Fruit fly (Drosophila melanogaster) whole organism, adult: ENCODE measurements around the gene 7B2.

Experiments
- CG11617 ChIP-seq: fragments of 200-800 bp; sonication (Bioruptor generic); optimal IDR thresholded peaks from 2 replicates; lab custom pipeline; 2017; ENCODE audit warnings: mild to moderate bottlenecking, missing biosample characterization, missing genetic modification reagents, missing genetic modification characterization
- CG12768 ChIP-seq: fragments of 200-800 bp; sonication (Bioruptor generic); optimal IDR thresholded peaks from 2 replicates; lab custom pipeline; 2017; ENCODE audit warnings: missing biosample characterization, missing genetic modification characterization, mild to moderate bottlenecking, moderate library complexity, missing genetic modification reagents
- CG14711 ChIP-seq: fragments of 200-800 bp; sonication (Bioruptor generic); optimal IDR thresholded peaks from 2 replicates; lab custom pipeline; 2018; ENCODE audit warnings: missing biosample characterization, mild to moderate bottlenecking, missing genetic modification characterization, moderate library complexity
- CG1620 ChIP-seq: fragments of 200-800 bp; sonication (Bioruptor generic); optimal IDR thresholded peaks from 2 replicates; lab custom pipeline; 2016; ENCODE audit warnings: missing biosample characterization, missing genetic modification characterization
- CG33017 ChIP-seq: fragments of 200-800 bp; sonication (Bioruptor generic); optimal IDR thresholded peaks from 2 replicates; lab custom pipeline; 2018; ENCODE audit warnings: missing biosample characterization, mild to moderate bottlenecking, missing genetic modification characterization, moderate library complexity
- CG5204 ChIP-seq: fragments of 200-800 bp; sonication (Bioruptor generic); optimal IDR thresholded peaks from 2 replicates; lab custom pipeline; 2016; ENCODE audit warnings: missing biosample characterization, missing genetic modification characterization
- CG7045 ChIP-seq: fragments of 200-800 bp; sonication (Bioruptor generic); optimal IDR thresholded peaks from 2 replicates; lab custom pipeline; 2017; ENCODE audit warnings: missing biosample characterization, mild to moderate bottlenecking, missing genetic modification characterization
- CG7101 ChIP-seq: fragments of 200-800 bp; sonication (Bioruptor generic); optimal IDR thresholded peaks from 2 replicates; lab custom pipeline; 2018; ENCODE audit warnings: missing biosample characterization, mild to moderate bottlenecking, missing genetic modification characterization, moderate library complexity
- Clk ChIP-seq: fragments of 200-800 bp; sonication (Bioruptor generic); optimal IDR thresholded peaks from 2 replicates; lab custom pipeline; 2017; ENCODE audit warnings: missing biosample characterization, missing genetic modification characterization
- Crg-1 ChIP-seq: fragments of 200-800 bp; sonication (Bioruptor generic); optimal IDR thresholded peaks from 2 replicates; lab custom pipeline; 2016; ENCODE audit warnings: missing biosample characterization, missing genetic modification characterization
- Hr96 ChIP-seq: fragments of 200-800 bp; sonication (Bioruptor generic); optimal IDR thresholded peaks from 2 replicates; lab custom pipeline; 2016; ENCODE audit warnings: missing biosample characterization, missing genetic modification characterization
- Mnt ChIP-seq: fragments of 200-800 bp; sonication (Bioruptor generic); optimal IDR thresholded peaks from 2 replicates; lab custom pipeline; 2016; ENCODE audit warnings: missing biosample characterization, mild to moderate bottlenecking, missing genetic modification characterization
- bab1 ChIP-seq: fragments of 200-800 bp; sonication (Bioruptor generic); optimal IDR thresholded peaks from 3 replicates; lab custom pipeline; 2019; ENCODE audit warnings: missing biosample characterization, mild to moderate bottlenecking, missing genetic modification characterization, moderate library complexity
- cic ChIP-seq: fragments of 200-800 bp; sonication (Bioruptor generic); optimal IDR thresholded peaks from 2 replicates; lab custom pipeline; 2017; ENCODE audit warnings: missing biosample characterization, mild to moderate bottlenecking, missing genetic modification characterization, moderate library complexity
- cnc ChIP-seq, 2 experiments: fragments of >200 bp; optimal IDR thresholded peaks; 2 replicates each; lab custom pipeline; 2017
- kay ChIP-seq: fragments of 200-800 bp; sonication (Bioruptor generic); peaks from one replicate; lab custom pipeline; 2016; ENCODE audit warnings: missing biosample characterization, missing genetic modification characterization, borderline replicate concordance
- ovo ChIP-seq: fragments of 200-800 bp; sonication (Bioruptor generic); optimal IDR thresholded peaks from 2 replicates; lab custom pipeline; 2016; ENCODE audit warnings: missing biosample characterization, missing genetic modification characterization
- pad ChIP-seq: fragments of 200-800 bp; sonication (Bioruptor generic); optimal IDR thresholded peaks from 3 replicates; lab custom pipeline; 2017; ENCODE audit warnings: missing biosample characterization, missing genetic modification characterization, mild to moderate bottlenecking, moderate library complexity, missing genetic modification reagents
- tj ChIP-seq: fragments of 200-800 bp; sonication (Bioruptor generic); optimal IDR thresholded peaks from 3 replicates; lab custom pipeline; 2017; ENCODE audit warnings: missing biosample characterization, mild to moderate bottlenecking, missing genetic modification characterization, moderate library complexity
- toe ChIP-seq: fragments of 200-800 bp; sonication (Bioruptor generic); optimal IDR thresholded peaks from 2 replicates; lab custom pipeline; 2016; ENCODE audit warnings: missing biosample characterization, missing genetic modification characterization

7B2 gene

dm6 chr3R:5376612-5377011, at the start of gene 7B2:
7B2 (plus strand) TSS chr3R:5376780.
- no peak for TF ChIP-seq CG1620 (GFP tag; lab: Kevin White, UChicago)
- TF ChIP-seq cic (GFP tag; lab: Kevin White, UChicago) = no peak
- TF ChIP-seq ovo (GFP tag; lab: Kevin White, UChicago) = no peak
- TF ChIP-seq CG14711 (tag; lab: Kevin White, UChicago) = no peak
- TF ChIP-seq toe (GFP tag; lab: Kevin White, UChicago) = no peak
- no peak for TF ChIP-seq bab1 (GFP tag; lab: Kevin White, UChicago)
- TF ChIP-seq Clk (GFP tag; lab: Kevin White, UChicago) = no peak
- no peak for TF ChIP-seq kay
- no peak for TF ChIP-seq pad (GFP tag; lab: Kevin White, UChicago)
- TF ChIP-seq Crg-1 (GFP tag; lab: Kevin White, UChicago) = no peak
- no peak for TF ChIP-seq tj
- no peak for TF ChIP-seq Mnt (GFP tag; lab: Kevin White, UChicago)
- no peak for TF ChIP-seq cnc (optimal IDR thresholded peaks at IDR 0.05; lab: Kevin White, UChicago)
- no peak for TF ChIP-seq CG7045 (GFP tag; lab: Kevin White, UChicago)
- no peak for TF ChIP-seq CG7101 (tag; lab: Kevin White, UChicago)
- TF ChIP-seq Hr96 = no peak
- no peak for TF ChIP-seq CG11617 (GFP tag; lab: Kevin White, UChicago)
- no peak for TF ChIP-seq CG33017 (tag; lab: Kevin White, UChicago)
- no peak for TF ChIP-seq CG5204
- TF ChIP-seq CG12768 (GFP tag; lab: Kevin White, UChicago) = no peak

- TF ChIP-seq pad (GFP tag; lab: Kevin White, UChicago) (no peak), Hr96 (no peak)
Observed at dm6 chr3R:5327911-5328310, 48.7 kb upstream of the 7B2 start.

DNA sequence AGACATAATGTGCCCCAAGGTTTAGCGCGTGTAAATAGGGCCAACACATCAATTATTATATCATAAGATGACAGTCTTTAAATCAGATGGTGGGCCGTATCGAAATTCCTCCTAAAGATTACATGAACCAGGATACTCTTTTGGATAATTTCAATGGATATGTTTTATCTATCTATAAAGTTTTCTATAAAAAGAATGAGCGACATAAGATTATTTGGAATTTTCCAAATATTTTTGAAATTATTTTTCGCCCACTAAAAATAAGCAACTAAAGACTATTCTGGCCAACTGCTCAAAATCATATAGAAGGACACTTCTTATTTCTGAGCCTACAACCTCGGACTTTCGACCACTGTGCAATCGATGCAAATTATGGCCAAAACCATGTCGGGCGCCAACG, 46.2 kb upstream of the 7B2 start:
- TF ChIP-seq bab1 (GFP tag; lab: Kevin White, UChicago) = no peak
- no peak for TF ChIP-seq kay
- TF ChIP-seq CG11617 (GFP tag; lab: Kevin White, UChicago) = no peak
- no peak for TF ChIP-seq CG7045 (GFP tag; lab: Kevin White, UChicago)
- no peak for TF ChIP-seq CG14711 (tag; lab: Kevin White, UChicago)
- no peak for TF ChIP-seq CG7101 (tag; lab: Kevin White, UChicago)
- no peak for TF ChIP-seq Mnt (GFP tag; lab: Kevin White, UChicago)
- no peak for TF ChIP-seq toe (GFP tag; lab: Kevin White, UChicago)
- TF ChIP-seq tj = no peak
- no peak for TF ChIP-seq Clk (GFP tag; lab: Kevin White, UChicago)
- no peak for TF ChIP-seq CG5204
- no peak for TF ChIP-seq Crg-1 (GFP tag; lab: Kevin White, UChicago)
- no peak for TF ChIP-seq cic (GFP tag; lab: Kevin White, UChicago)
- no peak for TF ChIP-seq CG1620 (GFP tag; lab: Kevin White, UChicago)

dm6 chr3R:5331764-5332405, 44.7 kb upstream of the 7B2 start:
- TF ChIP-seq CG14711 (tag; lab: Kevin White, UChicago) = no peak
- no peak for TF ChIP-seq Crg-1 (GFP tag; lab: Kevin White, UChicago)
- no peak for TF ChIP-seq Clk (GFP tag; lab: Kevin White, UChicago)
- TF ChIP-seq cic (GFP tag; lab: Kevin White, UChicago) = no peak
- no peak for TF ChIP-seq CG12768 (GFP tag; lab: Kevin White, UChicago)
- TF ChIP-seq CG33017 (tag; lab: Kevin White, UChicago) = no peak
- TF ChIP-seq pad (GFP tag; lab: Kevin White, UChicago) = no peak
- no peak for TF ChIP-seq toe (GFP tag; lab: Kevin White, UChicago)
- TF ChIP-seq CG7045 (GFP tag; lab: Kevin White, UChicago) = no peak
- no peak for TF ChIP-seq CG1620 (GFP tag; lab: Kevin White, UChicago)
- TF ChIP-seq ovo (GFP tag; lab: Kevin White, UChicago) = no peak
- TF ChIP-seq CG11617 (GFP tag; lab: Kevin White, UChicago) = no peak
- TF ChIP-seq kay = no peak
- no peak for TF ChIP-seq CG5204
- no peak for TF ChIP-seq cnc (optimal IDR thresholded peaks at IDR 0.05; lab: Kevin White, UChicago)
- no peak for TF ChIP-seq CG7101 (tag; lab: Kevin White, UChicago)

DNA sequence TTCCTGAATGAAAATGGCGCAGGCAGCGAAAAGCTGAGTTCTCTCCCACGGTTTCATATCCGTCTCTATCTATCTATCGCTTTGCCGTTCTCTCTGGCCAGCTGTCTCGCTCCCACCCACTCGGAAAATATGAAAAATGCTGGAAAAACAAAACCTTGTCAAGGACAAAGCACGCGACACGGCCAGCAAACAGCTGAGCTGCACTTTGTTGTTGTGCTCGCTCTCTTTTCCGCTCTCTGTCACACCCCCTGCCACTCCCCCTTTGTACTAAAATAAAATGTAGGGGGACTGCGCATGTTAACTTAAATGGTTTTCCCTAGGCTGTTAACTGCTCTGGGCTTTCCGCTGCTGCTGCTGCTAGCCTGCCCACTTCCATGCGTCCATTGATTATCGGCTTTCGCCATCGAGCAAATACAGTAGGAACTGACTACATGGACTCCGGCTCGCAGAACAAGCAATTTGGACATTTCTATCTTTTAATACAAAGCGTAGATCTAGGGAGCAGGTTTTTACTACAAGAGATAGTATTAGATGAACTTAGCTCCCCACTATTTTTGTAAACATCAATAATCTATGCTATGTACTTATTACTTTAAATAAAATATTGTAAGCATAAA, 29.8 kb upstream of the 7B2 start:
- TF ChIP-seq ovo (GFP tag; lab: Kevin White, UChicago) = no peak
- TF ChIP-seq bab1 (GFP tag; lab: Kevin White, UChicago) = no peak
- no peak for TF ChIP-seq CG7101 (tag; lab: Kevin White, UChicago)
- TF ChIP-seq toe (GFP tag; lab: Kevin White, UChicago) = no peak
- no peak for TF ChIP-seq Mnt (GFP tag; lab: Kevin White, UChicago)
- no peak for TF ChIP-seq CG12768 (GFP tag; lab: Kevin White, UChicago)
- no peak for TF ChIP-seq CG14711 (tag; lab: Kevin White, UChicago)
- TF ChIP-seq CG11617 (GFP tag; lab: Kevin White, UChicago) = no peak
- TF ChIP-seq CG7045 (GFP tag; lab: Kevin White, UChicago) = no peak
- TF ChIP-seq cic (GFP tag; lab: Kevin White, UChicago) = no peak
- no peak for TF ChIP-seq Clk (GFP tag; lab: Kevin White, UChicago)
